Worm (Caenorhabditis elegans): ENCODE data around the gene twk-5.
A peak's percentile ranks its signal among the peaks of the same experiment; 100 is the strongest.
"Not testable (repeated sequence)": the region's sequence is repeated elsewhere in the genome, so short reads cannot be mapped to it uniquely, and the experiment has no call there.

The twk-5 gene

DNA sequence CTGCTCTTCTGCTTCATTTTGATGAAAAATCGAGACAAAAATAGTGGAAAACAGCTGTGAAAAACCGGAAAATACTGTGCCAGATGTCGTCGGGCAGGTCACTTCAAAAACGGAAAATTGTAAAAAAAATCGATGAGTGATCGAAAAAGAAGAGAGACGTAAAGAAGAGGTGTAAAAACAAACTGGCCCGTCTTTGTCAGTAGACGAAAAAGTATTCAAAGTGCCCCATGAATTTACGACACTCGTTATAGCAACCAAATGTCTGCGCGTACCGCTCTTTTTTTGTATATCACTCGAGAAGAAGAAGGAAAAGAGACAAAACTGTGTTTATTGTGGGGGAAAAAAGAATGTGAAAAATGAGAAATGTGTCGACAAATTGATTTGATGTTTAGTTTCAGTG lies at the start of gene twk-5:
TSS of gene twk-5 (minus strand) at position 101 of the 400 bp plus-strand sequence.
- no peak for TF ChIP-seq cey-2 (tag; optimal IDR thresholded peaks at IDR 0.05; ENCODE audit: borderline replicate concordance, insufficient read depth)
- TF ChIP-seq ama-1 (optimal IDR thresholded peaks at IDR 0.05) = peak; percentile 73
- TF ChIP-seq rbr-2 (tag; optimal IDR thresholded peaks at IDR 0.05) = no peak
- no peak for TF ChIP-seq hif-1 (tag; optimal IDR thresholded peaks at IDR 0.05)

DNA sequence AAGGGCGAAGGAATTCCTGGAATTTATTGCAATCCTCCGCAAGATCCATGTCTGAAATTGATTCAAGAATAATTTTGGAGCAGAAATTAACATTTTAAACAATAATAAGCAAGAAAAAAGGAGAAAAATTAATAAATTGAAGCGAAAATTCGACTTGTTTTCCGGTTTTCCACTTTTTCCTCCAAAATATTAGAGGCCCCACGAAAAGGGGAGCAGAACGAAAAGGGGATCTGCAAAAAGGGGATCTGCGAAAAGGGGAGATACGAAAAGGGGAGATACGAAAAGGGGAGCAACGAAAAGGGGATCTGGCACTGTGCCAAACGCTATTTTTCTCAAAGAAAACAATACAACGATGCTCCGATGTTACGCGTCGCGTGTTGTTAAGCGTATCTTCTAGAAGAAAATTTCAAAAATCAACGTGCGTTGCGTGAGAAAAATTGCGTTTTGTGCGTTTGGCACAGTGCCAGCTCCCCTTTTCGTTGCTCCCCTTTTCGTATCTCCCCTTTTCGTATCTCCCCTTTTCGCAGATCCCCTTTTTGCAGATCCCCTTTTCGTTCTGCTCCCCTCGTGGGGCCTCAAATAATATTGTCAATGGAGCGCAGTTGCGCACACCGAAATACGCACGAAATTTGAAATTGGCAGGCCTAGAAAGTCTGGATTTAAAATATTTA lies 49.5 kb upstream of the twk-5 start, which contains the start of gene Y62F5A.12:
TSS of gene Y62F5A.12 (minus strand) at position 51 of the 671 bp plus-strand sequence.
- peak; percentile 86 for TF ChIP-seq mxl-3 (GFP tag; optimal IDR thresholded peaks at IDR 0.05)
- TF ChIP-seq egl-43 (GFP tag; IDR thresholded peaks at IDR 0.05) = peak; percentile 93
- TF ChIP-seq duxl-1 (tag; optimal IDR thresholded peaks at IDR 0.05; ENCODE audit: poor library complexity) = peak; percentile 70
- TF ChIP-seq ces-1 (GFP tag; optimal IDR thresholded peaks at IDR 0.05) = peak; percentile 27
- TF ChIP-seq hlh-11 (tag; optimal IDR thresholded peaks at IDR 0.05) = peak; percentile 65
- peak; percentile 92 for TF ChIP-seq zfp-3 (GFP tag; conservative IDR thresholded peaks at IDR 0.05)
- 0 out of 2 replicates have a peak, but pooled peaks have one; percentile 80 for TF ChIP-seq Y75B8A.6 (GFP tag; IDR thresholded peaks at IDR 0.05)
- peak; percentile 93 for TF ChIP-seq arid-1 (GFP tag; conservative IDR thresholded peaks at IDR 0.05)
- TF ChIP-seq nhr-48 (tag; optimal IDR thresholded peaks at IDR 0.05) = peak; percentile 55
- peak; percentile 85; the same call in 1 of the 2 replicates for TF ChIP-seq lin-1 (GFP tag; IDR thresholded peaks at IDR 0.05)
- TF ChIP-seq nhr-102 (tag; optimal IDR thresholded peaks at IDR 0.05) = peak; percentile 66
- TF ChIP-seq aha-1 (tag) = peak; percentile 99
- TF ChIP-seq lim-7 (GFP tag; IDR thresholded peaks at IDR 0.05) = peak; percentile 82
- peak; percentile 55; the same call in 1 of the 2 replicates for TF ChIP-seq lin-29 (GFP tag; IDR thresholded peaks at IDR 0.05)
- peak; percentile 70; the same call in 1 of the 2 replicates for TF ChIP-seq Y105C5A.15 (GFP tag; IDR thresholded peaks at IDR 0.05)
- peak; percentile 93 for TF ChIP-seq D1046.2 (GFP tag; IDR thresholded peaks at IDR 0.05)
- TF ChIP-seq unc-130 (GFP tag; optimal IDR thresholded peaks at IDR 0.05) = peak; percentile 84
- peak; percentile 99 for TF ChIP-seq ceh-44 (GFP tag; IDR thresholded peaks at IDR 0.05)
- TF ChIP-seq snpc-1.2 (GFP tag; IDR thresholded peaks at IDR 0.05) = peak; percentile 82
- peak; percentile 78 for TF ChIP-seq T26A8.4 (GFP tag; IDR thresholded peaks at IDR 0.05)
- peak; percentile 96 for TF ChIP-seq madf-9 (GFP tag; conservative IDR thresholded peaks at IDR 0.05)
- peak; percentile 59 for TF ChIP-seq dve-1 (tag; optimal IDR thresholded peaks at IDR 0.05; ENCODE audit: insufficient read depth)
- TF ChIP-seq hlh-30 (tag; optimal IDR thresholded peaks at IDR 0.05; ENCODE audit: insufficient read depth) = peak; percentile 67
- peak; percentile 93 for TF ChIP-seq Y48G9A.11 (GFP tag; IDR thresholded peaks at IDR 0.05)
- TF ChIP-seq hif-1 (tag; optimal IDR thresholded peaks at IDR 0.05) = peak in 1 of 2 experiments; percentile 93
- TF ChIP-seq lsy-2 (tag; optimal IDR thresholded peaks at IDR 0.05) = peak; percentile 71 to 82
- TF ChIP-seq nhr-28 (tag; optimal IDR thresholded peaks at IDR 0.05) = peak; percentile 52
- TF ChIP-seq F37D6.2 (tag; optimal IDR thresholded peaks at IDR 0.05) = peak; percentile 79
- TF ChIP-seq nhr-42 (GFP tag; IDR thresholded peaks at IDR 0.05) = peak; percentile 94; the same call in 1 of the 2 replicates
- TF ChIP-seq lin-38 (GFP tag; IDR thresholded peaks at IDR 0.05) = peak; percentile 100
- TF ChIP-seq ceh-20 (GFP tag; IDR thresholded peaks at IDR 0.05) = peak; percentile 95
- TF ChIP-seq vab-7 (GFP tag; IDR thresholded peaks at IDR 0.05) = peak; percentile 96
- TF ChIP-seq tag-97 (GFP tag; IDR thresholded peaks at IDR 0.05) = peak; percentile 88; the same call in 1 of the 2 replicates
- TF ChIP-seq nhr-11 (tag; optimal IDR thresholded peaks at IDR 0.05) = peak; percentile 68
- TF ChIP-seq fkh-10 (GFP tag; optimal IDR thresholded peaks at IDR 0.05) = peak; percentile 51
- TF ChIP-seq php-3 (GFP tag; IDR thresholded peaks at IDR 0.05) = peak; percentile 77
- TF ChIP-seq mxl-2 (GFP tag; conservative IDR thresholded peaks at IDR 0.05) = peak; percentile 80
- peak; percentile 99 for TF ChIP-seq ZK337.2 (GFP tag; IDR thresholded peaks at IDR 0.05)
- TF ChIP-seq unc-62 (GFP tag; optimal IDR thresholded peaks at IDR 0.05 in 1 of 2) = peak in 1 of 2 experiments; percentile 66
- not testable (repeated sequence) for TF ChIP-seq unc-62 (tag; optimal IDR thresholded peaks at IDR 0.05)
- TF ChIP-seq lin-15B (tag; optimal IDR thresholded peaks at IDR 0.05) = peak; percentile 39
- TF ChIP-seq F49E8.2 (tag; optimal IDR thresholded peaks at IDR 0.05; ENCODE audit: borderline replicate concordance) = peak; percentile 27
- peak; percentile 44 for TF ChIP-seq lir-3 (tag; optimal IDR thresholded peaks at IDR 0.05)
